Worm (Caenorhabditis elegans) whole organism, L2 larva: ENCODE data around the gene Y56A3A.6.
"Not testable (repeated sequence)": the region's sequence is repeated elsewhere in the genome, so short reads cannot be mapped to it uniquely, and the experiment has no call there.

Experiments used
- F13H6.1 ChIP-seq: sonication (generic microtip); optimal IDR thresholded peaks from 2 replicates; lab custom pipeline; 2016; ENCODE audit warnings: missing genetic modification characterization, missing compliant biosample characterization
- R02D3.7 ChIP-seq: fragments of 150-350 bp; optimal IDR thresholded peaks from 2 replicates; lab custom pipeline; 2014; ENCODE audit warnings: missing biosample characterization, missing genetic modification characterization
- Y55F3AM.14 ChIP-seq: fragments of 200-800 bp; sonication (Bioruptor generic); optimal IDR thresholded peaks from 2 replicates; lab custom pipeline; 2018; ENCODE audit warnings: mild to moderate bottlenecking, missing genetic modification characterization, missing compliant biosample characterization
- ZK546.5 ChIP-seq: sonication (generic microtip); optimal IDR thresholded peaks from 2 replicates; lab custom pipeline; 2017; ENCODE audit warnings: missing biosample characterization, missing genetic modification characterization
- alr-1 ChIP-seq: fragments of 150-350 bp; optimal IDR thresholded peaks from 2 replicates; lab custom pipeline; 2014; ENCODE audit warnings: missing biosample characterization, missing genetic modification characterization
- aly-2 ChIP-seq: fragments of 150-350 bp; optimal IDR thresholded peaks from 2 replicates; lab custom pipeline; 2014; ENCODE audit warnings: missing biosample characterization, missing genetic modification characterization
- blmp-1 ChIP-seq: sonication (generic microtip); optimal IDR thresholded peaks from 2 replicates; lab custom pipeline; 2017; ENCODE audit warnings: missing genetic modification characterization, mild to moderate bottlenecking, missing compliant biosample characterization, antibody characterized with exemption, moderate library complexity; ENCODE audit not compliant: insufficient read depth
- ceh-16 ChIP-seq: fragments of 150-350 bp; optimal IDR thresholded peaks from 2 replicates; lab custom pipeline; 2014; ENCODE audit warnings: missing biosample characterization, missing genetic modification characterization
- ceh-82 ChIP-seq: fragments of 150-350 bp; optimal IDR thresholded peaks from 2 replicates; lab custom pipeline; 2014; ENCODE audit warnings: missing biosample characterization, missing genetic modification characterization
- dmd-4 ChIP-seq: sonication (generic microtip); optimal IDR thresholded peaks from 2 replicates; lab custom pipeline; 2017; ENCODE audit warnings: missing biosample characterization, missing genetic modification characterization
- egl-27 ChIP-seq: sonication (generic microtip); optimal IDR thresholded peaks from 3 replicates; lab custom pipeline; 2017; ENCODE audit warnings: missing biosample characterization, missing genetic modification reagents, missing genetic modification characterization
- fos-1 ChIP-seq: fragments of 150-350 bp; optimal IDR thresholded peaks from 2 replicates; lab custom pipeline; 2014; ENCODE audit warnings: missing biosample characterization, missing genetic modification characterization
- gmeb-1 ChIP-seq: fragments of 150-350 bp; optimal IDR thresholded peaks from 2 replicates; lab custom pipeline; 2014; ENCODE audit warnings: missing biosample characterization, missing genetic modification characterization
- lin-13 ChIP-seq: fragments of 150-350 bp; optimal IDR thresholded peaks from 2 replicates; lab custom pipeline; 2014; ENCODE audit warnings: missing biosample characterization, missing genetic modification reagents, missing genetic modification characterization
- lin-39 ChIP-seq: fragments of 150-350 bp; optimal IDR thresholded peaks from 2 replicates; lab custom pipeline; 2014; ENCODE audit warnings: missing biosample characterization, missing genetic modification reagents, missing genetic modification characterization
- lsy-2 ChIP-seq, 2 experiments: fragments of 150-350 bp in 1 of 2; sonication (generic microtip) in 1 of 2; optimal IDR thresholded peaks; 2 replicates each; lab custom pipeline; 2014 to 2017; ENCODE audit warnings: missing biosample characterization in 2 of 2, missing genetic modification characterization in 2 of 2
- mab-5 ChIP-seq: fragments of 150-350 bp; optimal IDR thresholded peaks from 2 replicates; lab custom pipeline; 2014; ENCODE audit warnings: missing biosample characterization, missing genetic modification characterization
- mdl-1 ChIP-seq, 2 experiments: fragments of 150-350 bp in 1 of 2; sonication (generic microtip) in 1 of 2; optimal IDR thresholded peaks; 2 replicates each; lab custom pipeline; 2017; ENCODE audit warnings: missing biosample characterization in 2 of 2, missing genetic modification characterization in 2 of 2
- nhr-12 ChIP-seq: fragments of 150-350 bp; optimal IDR thresholded peaks from 2 replicates; lab custom pipeline; 2014; ENCODE audit warnings: missing biosample characterization, missing genetic modification characterization
- nhr-129 ChIP-seq: fragments of 150-350 bp; optimal IDR thresholded peaks from 2 replicates; lab custom pipeline; 2014; ENCODE audit warnings: missing biosample characterization, missing genetic modification characterization
- nhr-21 ChIP-seq: fragments of 150-350 bp; optimal IDR thresholded peaks from 2 replicates; lab custom pipeline; 2014; ENCODE audit warnings: missing biosample characterization, missing genetic modification characterization
- nhr-25 ChIP-seq: fragments of 150-350 bp; sonication (generic microtip); optimal IDR thresholded peaks from 3 replicates; lab custom pipeline; 2014; ENCODE audit warnings: missing biosample characterization, missing genetic modification characterization
- nhr-6 ChIP-seq: fragments of 150-350 bp; optimal IDR thresholded peaks from 2 replicates; lab custom pipeline; 2014; ENCODE audit warnings: missing biosample characterization, missing genetic modification characterization
- nhr-77 ChIP-seq: fragments of 150-350 bp; optimal IDR thresholded peaks from 2 replicates; lab custom pipeline; 2014; ENCODE audit warnings: missing biosample characterization, missing genetic modification characterization
- skn-1 ChIP-seq: sonication (generic microtip); optimal IDR thresholded peaks from 2 replicates; lab custom pipeline; 2017; ENCODE audit warnings: missing biosample characterization, missing genetic modification characterization
- sma-9 ChIP-seq, 2 experiments: fragments of 150-350 bp in 1 of 2; sonication (generic microtip) in 1 of 2; optimal IDR thresholded peaks; 2 replicates each; lab custom pipeline; 2014 to 2016; ENCODE audit warnings: missing genetic modification characterization in 2 of 2, mild to moderate bottlenecking in 1 of 2, missing biosample characterization in 1 of 2, missing compliant biosample characterization in 1 of 2, missing genetic modification reagents in 1 of 2, moderate library complexity in 1 of 2
- snpc-4 ChIP-seq: fragments of 150-350 bp; optimal IDR thresholded peaks from 2 replicates; lab custom pipeline; 2014; ENCODE audit warnings: missing biosample characterization, missing genetic modification characterization
- unc-39 ChIP-seq: fragments of 150-350 bp; optimal IDR thresholded peaks from 2 replicates; lab custom pipeline; 2014; ENCODE audit warnings: missing biosample characterization, missing genetic modification characterization
- unc-55 ChIP-seq: fragments of 150-350 bp; sonication (generic microtip); optimal IDR thresholded peaks from 3 replicates; lab custom pipeline; 2014; ENCODE audit warnings: missing biosample characterization, missing genetic modification reagents, missing genetic modification characterization
- unc-62 ChIP-seq: fragments of 150-350 bp; optimal IDR thresholded peaks from 2 replicates; lab custom pipeline; 2014; ENCODE audit warnings: missing biosample characterization, missing genetic modification reagents, missing genetic modification characterization
- zag-1 ChIP-seq: fragments of 150-350 bp; optimal IDR thresholded peaks from 2 replicates; lab custom pipeline; 2014; ENCODE audit warnings: missing biosample characterization, missing genetic modification characterization
- ztf-1 ChIP-seq: fragments of 200-800 bp; sonication (Bioruptor generic); conservative IDR thresholded peaks from 2 replicates; pipeline ENCODE4 v1.3.6; 2022; ENCODE audit warnings: missing genetic modification characterization, missing compliant biosample characterization
- ztf-11 ChIP-seq: sonication (generic microtip); optimal IDR thresholded peaks from 2 replicates; lab custom pipeline; 2017; ENCODE audit warnings: missing biosample characterization, missing genetic modification characterization
- ztf-4 ChIP-seq: fragments of 150-350 bp; optimal IDR thresholded peaks from 2 replicates; lab custom pipeline; 2014; ENCODE audit warnings: missing biosample characterization, missing genetic modification characterization

The Y56A3A.6 gene

DNA sequence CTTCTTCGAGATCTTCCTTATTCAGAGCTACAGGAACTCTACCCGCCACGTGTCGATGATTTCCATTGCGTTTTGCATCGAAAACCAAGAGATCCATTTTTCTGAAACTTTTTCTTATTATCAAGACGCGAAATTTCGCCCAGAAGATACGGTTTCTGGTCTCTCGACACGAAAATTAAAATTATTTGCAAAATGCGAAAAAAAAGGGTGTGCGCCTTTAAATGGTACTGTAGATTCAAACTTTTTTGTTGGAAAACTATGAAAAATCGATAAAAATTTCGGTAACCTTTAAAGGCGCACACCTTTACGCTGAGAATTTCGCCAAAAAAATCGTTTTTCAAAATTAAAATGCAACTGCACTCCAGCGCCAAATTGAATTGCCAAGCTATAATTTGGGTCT is 19.6 kb upstream of the Y56A3A.6 start, which contains the start of gene tsen-2:
tsen-2 (minus strand) TSS at position 101 of the 400 bp plus-strand sequence.
- TF ChIP-seq nhr-6: no peak
- TF ChIP-seq mdl-1 (tag; optimal IDR thresholded peaks at IDR 0.05; lab: Kevin White, UChicago): no peak
- no peak for TF ChIP-seq ceh-16 (tag; lab: Kevin White, UChicago)
- no peak for TF ChIP-seq unc-62 (GFP tag; lab: Kevin White, UChicago)

DNA sequence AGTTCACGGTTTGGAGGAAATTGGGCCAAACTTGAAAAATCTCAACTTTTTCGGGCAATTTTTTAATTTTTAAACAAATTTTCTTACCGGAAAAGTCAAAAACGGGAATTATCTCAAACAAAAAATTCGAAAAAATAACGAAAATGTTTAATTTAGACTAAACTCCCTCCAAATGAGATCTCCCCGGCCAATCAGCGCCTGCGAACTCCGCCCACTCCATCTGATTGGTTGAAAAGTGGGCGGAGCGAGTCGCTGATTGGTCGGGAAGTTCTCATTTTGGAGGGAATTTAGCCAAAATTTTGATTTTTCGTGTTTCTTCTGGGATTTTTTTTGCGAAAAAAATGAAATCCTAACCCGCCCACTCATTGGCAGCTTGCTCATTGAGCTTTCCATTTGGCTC is 18.0 kb upstream of the Y56A3A.6 start:
- TF ChIP-seq fos-1 (tag; lab: Kevin White, UChicago): no peak
- TF ChIP-seq ztf-1 (GFP tag; lab: Robert Waterston, UW): no peak

DNA sequence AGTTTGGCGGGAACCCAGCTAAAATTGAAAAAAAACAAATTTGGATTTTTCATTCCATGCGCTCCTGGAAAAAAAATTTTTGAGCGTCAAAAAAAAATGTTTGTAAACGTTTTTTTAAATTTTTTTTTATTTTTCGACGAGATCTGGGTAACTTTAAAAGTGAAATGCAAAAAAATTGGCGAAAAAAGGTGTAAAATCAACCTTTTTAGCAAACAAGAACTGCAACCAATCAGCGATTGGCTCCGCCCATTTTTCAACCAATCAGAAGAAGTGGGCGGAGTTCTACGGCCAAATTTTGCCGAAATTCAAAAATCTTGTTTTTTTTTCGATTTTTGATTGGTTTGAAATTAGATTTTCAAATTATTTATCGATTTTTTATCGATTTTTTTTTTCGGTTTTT is 16.9 kb upstream of the Y56A3A.6 start:
- TF ChIP-seq mab-5 (no peak), ceh-16 (tag; lab: Kevin White, UChicago) (no peak), aly-2 (tag; lab: Kevin White, UChicago) (no peak), unc-39 (tag; lab: Kevin White, UChicago) (no peak), ceh-82 (no peak), unc-55 (GFP tag; lab: Kevin White, UChicago) (no peak), ztf-11 (no peak), alr-1 (tag; lab: Kevin White, UChicago) (no peak)

DNA sequence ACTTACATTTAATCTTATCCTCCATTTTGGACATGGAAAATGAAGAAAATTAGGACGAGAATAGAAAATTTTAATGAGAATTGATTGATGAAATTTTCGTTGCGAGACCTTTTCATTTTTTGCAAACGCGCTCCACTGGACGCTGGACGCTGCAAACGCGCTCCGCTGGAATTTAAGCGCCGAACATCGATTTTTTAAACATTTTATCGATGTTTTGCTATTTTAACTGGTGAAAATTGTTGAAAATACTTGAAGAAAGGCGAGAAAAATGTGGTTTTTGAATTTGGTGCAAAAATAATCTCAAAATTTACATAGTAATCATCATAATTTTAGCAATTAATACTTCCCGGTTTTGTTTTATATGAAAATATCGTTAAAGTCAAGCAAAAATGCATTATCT is 14.3 kb upstream of the Y56A3A.6 start, which contains the start of gene Y56A3A.41:
Y56A3A.41 (minus strand) TSS at position 101 of the 400 bp plus-strand sequence.
- no peak for TF ChIP-seq sma-9 (GFP tag; optimal IDR thresholded peaks at IDR 0.05; lab: Kevin White, UChicago)
- no peak for TF ChIP-seq sma-9 (tag; optimal IDR thresholded peaks at IDR 0.05; lab: Kevin White, UChicago)
- no peak for TF ChIP-seq ZK546.5 (tag; lab: Kevin White, UChicago)
- no peak for TF ChIP-seq blmp-1 (tag; lab: Kevin White, UChicago)
- TF ChIP-seq egl-27 (tag; lab: Kevin White, UChicago): no peak
- TF ChIP-seq gmeb-1 (tag; lab: Kevin White, UChicago): no peak
- no peak for TF ChIP-seq snpc-4 (tag; lab: Kevin White, UChicago)
- TF ChIP-seq nhr-77 (tag; lab: Kevin White, UChicago): no peak
- TF ChIP-seq, all 48 proteins: peak for 0

DNA sequence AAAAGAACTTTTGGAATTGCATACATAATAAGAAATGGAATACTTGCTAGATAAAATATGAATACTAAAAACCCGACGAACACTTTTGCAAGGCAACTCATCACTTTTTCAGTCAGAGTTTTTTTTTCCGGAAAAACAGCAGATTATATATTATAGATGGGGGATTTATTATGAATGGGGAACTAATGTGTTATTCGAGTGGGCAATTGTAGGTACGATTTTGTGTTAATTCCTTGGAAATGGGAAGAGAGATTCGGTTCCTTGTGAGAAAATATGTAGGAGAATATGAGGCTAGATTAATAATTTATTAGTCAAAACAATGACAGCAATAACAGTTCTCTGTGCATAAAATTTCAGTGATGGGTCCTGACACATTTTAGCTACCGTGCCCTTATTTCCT is 12.7 kb upstream of the Y56A3A.6 start, which contains the start of gene faah-5:
faah-5 (minus strand) TSS at position 101 of the 400 bp plus-strand sequence.
- no peak for TF ChIP-seq F13H6.1
- TF ChIP-seq dmd-4: no peak
- TF ChIP-seq unc-55 (GFP tag; lab: Kevin White, UChicago): no peak
- no peak for TF ChIP-seq fos-1 (tag; lab: Kevin White, UChicago)
- no peak for TF ChIP-seq lin-39
- no peak for TF ChIP-seq ztf-4 (tag; lab: Kevin White, UChicago)
- TF ChIP-seq Y55F3AM.14: no peak
- TF ChIP-seq lsy-2 (tag; optimal IDR thresholded peaks at IDR 0.05; lab: Kevin White, UChicago): no peak
- no peak for TF ChIP-seq lin-13 (GFP tag; lab: Kevin White, UChicago)
- TF ChIP-seq ceh-16 (tag; lab: Kevin White, UChicago): no peak
- no peak for TF ChIP-seq nhr-12 (tag; lab: Kevin White, UChicago)
- TF ChIP-seq nhr-25 (tag; lab: Kevin White, UChicago): no peak
- no peak for TF ChIP-seq nhr-21
- TF ChIP-seq R02D3.7 (tag; lab: Kevin White, UChicago): no peak
- no peak for TF ChIP-seq alr-1 (tag; lab: Kevin White, UChicago)
- TF ChIP-seq mdl-1 (tag; optimal IDR thresholded peaks at IDR 0.05; lab: Kevin White, UChicago): no peak
- TF ChIP-seq mab-5: no peak
- TF ChIP-seq skn-1 (tag; lab: Kevin White, UChicago): no peak
- no peak for TF ChIP-seq unc-39 (tag; lab: Kevin White, UChicago)
- TF ChIP-seq snpc-4 (tag; lab: Kevin White, UChicago): no peak

DNA sequence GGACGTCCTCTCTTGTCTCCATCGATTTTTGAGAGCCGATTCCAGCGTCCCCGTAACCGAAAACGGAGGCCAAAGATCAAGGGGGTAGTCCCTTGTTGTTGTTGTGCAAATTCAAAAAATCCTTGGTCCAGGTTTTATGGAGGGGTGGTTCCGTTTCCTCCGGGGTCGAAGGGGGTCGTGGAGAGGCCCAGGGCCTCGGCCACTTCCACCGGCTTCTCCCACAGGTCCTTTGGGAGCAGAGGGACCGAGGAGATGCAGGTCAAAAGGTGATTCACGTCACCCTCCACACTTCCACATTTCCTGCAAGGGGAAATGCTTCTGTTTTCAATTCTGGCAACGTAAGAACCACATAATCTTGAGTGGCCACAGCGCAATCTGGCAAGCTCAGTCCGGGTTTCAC is 5.1 kb upstream of the Y56A3A.6 start, which contains the start of gene fbxb-22:
fbxb-22 (minus strand) TSS at position 61 of the 400 bp plus-strand sequence.
- not testable (repeated sequence) for TF ChIP-seq nhr-129; lsy-2 (tag; optimal IDR thresholded peaks at IDR 0.05; lab: Kevin White, UChicago); zag-1 (tag; lab: Kevin White, UChicago)
